Fruit fly (Drosophila melanogaster) Kc167 (cell line): Measurements from ENCODE around the gene SLIRP2.

Experiments used
- Myc ChIP-seq: fragments of >200 bp; optimal IDR thresholded peaks from 2 replicates; lab custom pipeline; 2017; ENCODE audit warnings: missing external identifiers
- Sin3A ChIP-seq: fragments of >200 bp; optimal IDR thresholded peaks from 2 replicates; lab custom pipeline; 2018; ENCODE audit warnings: missing external identifiers
- h ChIP-seq: fragments of >200 bp; optimal IDR thresholded peaks from 3 replicates; lab custom pipeline; 2018; ENCODE audit warnings: missing external identifiers
- insv ChIP-seq: fragments of >200 bp; optimal IDR thresholded peaks from 3 replicates; lab custom pipeline; 2018; ENCODE audit warnings: missing external identifiers
- psq ChIP-seq: fragments of >200 bp; optimal IDR thresholded peaks from 2 replicates; lab custom pipeline; 2017; ENCODE audit warnings: missing external identifiers
- ttk ChIP-seq: sonication (Bioruptor generic); optimal IDR thresholded peaks from 2 replicates; lab custom pipeline; 2017; ENCODE audit warnings: missing external identifiers

DNA sequence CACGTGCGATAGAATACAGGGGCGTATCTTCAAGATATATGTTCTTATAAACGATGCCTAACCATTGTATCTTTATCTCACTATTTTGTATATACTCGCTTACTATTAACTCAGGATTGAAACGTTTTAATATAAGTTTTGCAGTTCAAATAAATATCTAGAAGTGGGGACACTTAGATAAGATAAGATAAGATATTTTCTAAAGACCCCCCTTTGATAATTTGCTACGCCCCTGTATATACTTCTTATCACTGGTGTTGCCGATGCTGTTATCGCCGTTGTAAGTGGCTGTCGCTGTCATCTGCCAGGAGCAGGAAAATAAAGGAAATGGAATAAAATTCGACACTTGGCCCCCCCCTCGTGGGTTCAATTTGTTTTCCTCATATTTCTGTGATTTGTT is 34.7 kb upstream of the SLIRP2 start:
- TF ChIP-seq ttk (no peak), insv (lab: Kevin White, UChicago) (no peak), psq (lab: Kevin White, UChicago) (no peak), h (lab: Kevin White, UChicago) (no peak), Sin3A (no peak), Myc (no peak)
